Worm (Caenorhabditis elegans): Measurements from ENCODE around the gene hil-4.

ce11 chrV:4794308-4794707, 40.2 kb downstream of the hil-4 start, which contains the start of gene R02F11.2:
- no peak for TF ChIP-seq blmp-1 (tag; optimal IDR thresholded peaks at IDR 0.05; ENCODE audit: insufficient read depth)
- no peak for TF ChIP-seq lsy-2 (tag; optimal IDR thresholded peaks at IDR 0.05)
- no peak for TF ChIP-seq aly-2 (tag; optimal IDR thresholded peaks at IDR 0.05)
- no peak for TF ChIP-seq nhr-12 (tag; optimal IDR thresholded peaks at IDR 0.05)
- no peak for TF ChIP-seq ama-1 (optimal IDR thresholded peaks at IDR 0.05)
- no peak for TF ChIP-seq unc-55 (GFP tag; optimal IDR thresholded peaks at IDR 0.05)
- TF ChIP-seq nhr-10 (tag; optimal IDR thresholded peaks at IDR 0.05): no peak
- no peak for TF ChIP-seq crh-2 (tag; optimal IDR thresholded peaks at IDR 0.05)
- no peak for TF ChIP-seq gmeb-1 (tag; optimal IDR thresholded peaks at IDR 0.05)
